Comparison of ENCODE assay signal across 2 fruit fly cellular contexts in the genomic region with DNA sequence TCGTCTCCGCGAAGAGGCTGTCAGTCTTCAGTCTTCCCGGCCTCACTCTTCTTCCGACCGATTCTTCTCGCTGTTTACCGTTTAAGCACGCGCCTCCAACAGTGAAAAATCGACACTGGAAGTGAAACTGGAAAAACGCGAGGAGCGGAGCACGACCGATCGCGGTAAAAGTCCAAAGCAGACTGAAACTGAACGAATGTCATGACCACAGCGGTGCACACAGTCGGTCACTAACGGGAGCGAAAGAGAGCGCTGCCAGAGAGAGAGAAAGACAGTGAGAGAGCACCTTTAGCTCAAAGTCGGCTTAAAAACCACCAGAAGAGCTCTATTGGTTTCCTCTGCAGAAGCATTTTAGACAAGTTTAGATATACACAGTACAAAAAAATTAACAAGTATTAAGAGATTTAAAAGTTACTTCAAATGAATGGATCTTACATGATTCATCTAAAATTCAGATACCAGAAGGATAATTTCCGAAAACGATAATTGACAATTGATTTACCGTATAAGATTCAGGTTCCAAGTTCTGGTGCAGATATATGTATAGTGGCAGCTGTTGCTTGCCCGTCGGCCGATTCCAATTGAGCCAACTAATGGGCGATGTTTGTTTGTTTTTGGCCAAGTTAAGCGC.
A peak's percentile ranks its signal among the peaks of the same experiment; 100 is the strongest.
TF ChIP-seq lines count a peak whose summit lies in the region.

CG11498 (minus strand) TSS at position 162 of the 631 bp plus-strand sequence.

TF ChIP-seq in whole organism, embryonic, 481 proteins besides CTCF, POLR2A, EP300 and RAD21 (continued from another document):
- peak; percentile 36; the same call in 1 of the 2 replicates for TF ChIP-seq vvl (GFP tag; IDR thresholded peaks at IDR 0.05; lab: Robert Waterston, UW)
- peak; percentile 36 for TF ChIP-seq CG12769 (tag; optimal IDR thresholded peaks at IDR 0.05; lab: Kevin White, UChicago)
- TF ChIP-seq CG31441 (GFP tag; IDR thresholded peaks at IDR 0.05; lab: Robert Waterston, UW): 0 out of 2 replicates have a peak, but pooled peaks have one; percentile 10
- no peak for TF ChIP-seq fd102C (GFP tag; optimal IDR thresholded peaks at IDR 0.05; lab: Kevin White, UChicago)
- peak in 1 of 2 experiments; percentile 50 for TF ChIP-seq Hr78 (GFP tag; optimal IDR thresholded peaks at IDR 0.05; lab: Kevin White, UChicago)
- TF ChIP-seq so (GFP tag; IDR thresholded peaks at IDR 0.05; lab: Robert Waterston, UW): 0 out of 3 replicates have a peak, but pooled peaks have one; percentile 44
- peak; percentile 4 for TF ChIP-seq CG1832 (GFP tag; optimal IDR thresholded peaks at IDR 0.05; lab: Kevin White, UChicago)
- peak; percentile 15 for TF ChIP-seq Blimp-1 (GFP tag; optimal IDR thresholded peaks at IDR 0.05; lab: Kevin White, UChicago)
- no peak for TF ChIP-seq CG11696 (GFP tag; IDR thresholded peaks at IDR 0.05; lab: Robert Waterston, UW)
- peak; percentile 2 for TF ChIP-seq HLHmδ (GFP tag; optimal IDR thresholded peaks at IDR 0.05; lab: Kevin White, UChicago)
- TF ChIP-seq CG13287 (GFP tag; IDR thresholded peaks at IDR 0.05; lab: Robert Waterston, UW; ENCODE audit: partially characterized antibody): peak; percentile 11; the same call in 1 of the 2 replicates
- no peak for TF ChIP-seq CG3726 (GFP tag; IDR thresholded peaks at IDR 0.05; lab: Robert Waterston, UW)

TF ChIP-seq in whole organism, prepupa, 60 proteins besides CTCF, POLR2A, EP300 and RAD21 (continued from another document):
- TF ChIP-seq Ets21C (GFP tag; optimal IDR thresholded peaks at IDR 0.05; lab: Kevin White, UChicago) (no peak), CG32006 (GFP tag; optimal IDR thresholded peaks at IDR 0.05; lab: Kevin White, UChicago) (peak; percentile 59), CG11902 (GFP tag; optimal IDR thresholded peaks at IDR 0.05; lab: Kevin White, UChicago) (no peak), CG16779 (tag; optimal IDR thresholded peaks at IDR 0.05; lab: Kevin White, UChicago) (no peak), Hr38 (GFP tag; optimal IDR thresholded peaks at IDR 0.05; lab: Kevin White, UChicago) (no peak), svp (GFP tag; lab: Kevin White, UChicago) (peak; percentile 54), CG9139 (GFP tag; optimal IDR thresholded peaks at IDR 0.05; lab: Kevin White, UChicago) (no peak), CG15336 (GFP tag; IDR thresholded peaks at IDR 0.05; lab: Robert Waterston, UW) (peak; percentile 72), Ets96B (tag; optimal IDR thresholded peaks at IDR 0.05; lab: Kevin White, UChicago) (no peak), dsx (GFP tag; optimal IDR thresholded peaks at IDR 0.05; lab: Kevin White, UChicago; ENCODE audit: poor library complexity, severe bottlenecking) (no peak), CG6808 (GFP tag; optimal IDR thresholded peaks at IDR 0.05; lab: Kevin White, UChicago) (no peak), CG10669 (GFP tag; optimal IDR thresholded peaks at IDR 0.05; lab: Kevin White, UChicago) (no peak), Eip93F (GFP tag; optimal IDR thresholded peaks at IDR 0.05; lab: Kevin White, UChicago) (no peak)
